Worm (Caenorhabditis elegans) whole organism, late embryonic: ENCODE measurements around the gene atf-2.

Experiments
- ceh-9 ChIP-seq: sonication (generic microtip); optimal IDR thresholded peaks from 2 replicates; lab custom pipeline; 2016; ENCODE audit warnings: mild to moderate bottlenecking, missing genetic modification characterization, inconsistent platforms, missing compliant biosample characterization
- dmd-4 ChIP-seq: sonication (generic microtip); optimal IDR thresholded peaks from 2 replicates; lab custom pipeline; 2016; ENCODE audit warnings: borderline replicate concordance, missing genetic modification characterization, missing compliant biosample characterization
- dve-1 ChIP-seq: sonication (generic microtip); optimal IDR thresholded peaks from 2 replicates; lab custom pipeline; 2017; ENCODE audit warnings: antibody characterized with exemption, mild to moderate bottlenecking, missing genetic modification characterization, missing compliant biosample characterization
- elt-4 ChIP-seq: sonication (generic microtip); optimal IDR thresholded peaks from 2 replicates; lab custom pipeline; 2016; ENCODE audit warnings: missing genetic modification characterization, missing compliant biosample characterization
- fkh-10 ChIP-seq: fragments of 150-350 bp; optimal IDR thresholded peaks from 2 replicates; lab custom pipeline; 2014; ENCODE audit warnings: missing biosample characterization, missing genetic modification reagents, missing genetic modification characterization
- gmeb-2 ChIP-seq: sonication (generic microtip); optimal IDR thresholded peaks from 2 replicates; lab custom pipeline; 2016; ENCODE audit warnings: missing genetic modification characterization, inconsistent platforms, missing compliant biosample characterization
- hlh-6 ChIP-seq: sonication (generic microtip); optimal IDR thresholded peaks from 2 replicates; lab custom pipeline; 2016; ENCODE audit warnings: missing genotype, missing genetic modification characterization, missing compliant biosample characterization
- nfya-1 ChIP-seq: sonication (generic microtip); optimal IDR thresholded peaks from 2 replicates; lab custom pipeline; 2017; ENCODE audit warnings: missing genetic modification characterization, mild to moderate bottlenecking, missing compliant biosample characterization, antibody characterized with exemption, moderate library complexity
- nhr-11 ChIP-seq: fragments of 150-350 bp; optimal IDR thresholded peaks from 2 replicates; lab custom pipeline; 2014; ENCODE audit warnings: missing biosample characterization, missing genetic modification characterization
- pha-2 ChIP-seq: sonication (generic microtip); optimal IDR thresholded peaks from 2 replicates; lab custom pipeline; 2017; ENCODE audit warnings: mild to moderate bottlenecking, missing genetic modification characterization, missing compliant biosample characterization
- pha-4 ChIP-seq: fragments of 150-350 bp; optimal IDR thresholded peaks from 2 replicates; lab custom pipeline; 2018; ENCODE audit warnings: missing biosample characterization, missing genetic modification reagents, missing genetic modification characterization

ce11 chrII:8733627-8734026, 18.2 kb upstream of the atf-2 start:
- TF ChIP-seq nfya-1 (no peak), gmeb-2 (tag; lab: Kevin White, UChicago) (no peak), pha-2 (tag; lab: Kevin White, UChicago) (no peak), fkh-10 (GFP tag; lab: Kevin White, UChicago) (no peak), hlh-6 (tag; lab: Kevin White, UChicago) (no peak), dve-1 (tag; lab: Kevin White, UChicago) (no peak), dmd-4 (no peak), elt-4 (tag; lab: Kevin White, UChicago) (no peak), pha-4 (no peak), nhr-11 (tag; lab: Kevin White, UChicago) (no peak), ceh-9 (no peak)
